Worm (Caenorhabditis elegans): ENCODE data around the gene Y51H4A.935.
A peak's percentile ranks its signal among the peaks of the same experiment; 100 is the strongest.

The Y51H4A.935 gene

ce11 chrIV:16540540-16540939 lies 33.5 kb upstream of the Y51H4A.935 start:
- TF ChIP-seq tbx-9 (tag; optimal IDR thresholded peaks at IDR 0.05; ENCODE audit: borderline replicate concordance) (no peak), sdz-38 (tag; optimal IDR thresholded peaks at IDR 0.05) (no peak), F49E8.2 (tag; optimal IDR thresholded peaks at IDR 0.05; ENCODE audit: insufficient read depth) (no peak), efl-1 (GFP tag; optimal IDR thresholded peaks at IDR 0.05) (no peak), lin-35 (GFP tag; optimal IDR thresholded peaks at IDR 0.05) (no peak), die-1 (tag; optimal IDR thresholded peaks at IDR 0.05) (no peak), lsl-1 (GFP tag; optimal IDR thresholded peaks at IDR 0.05) (no peak), dpl-1 (GFP tag; optimal IDR thresholded peaks at IDR 0.05) (no peak), Y95B8A.8 (GFP tag; IDR thresholded peaks at IDR 0.05) (no peak), tbp1 (GFP tag; optimal IDR thresholded peaks at IDR 0.05) (no peak), attf-3 (GFP tag; conservative IDR thresholded peaks at IDR 0.05) (no peak), ztf-6 (GFP tag; IDR thresholded peaks at IDR 0.05) (no peak), bed-2 (GFP tag; IDR thresholded peaks at IDR 0.05) (no peak)

DNA sequence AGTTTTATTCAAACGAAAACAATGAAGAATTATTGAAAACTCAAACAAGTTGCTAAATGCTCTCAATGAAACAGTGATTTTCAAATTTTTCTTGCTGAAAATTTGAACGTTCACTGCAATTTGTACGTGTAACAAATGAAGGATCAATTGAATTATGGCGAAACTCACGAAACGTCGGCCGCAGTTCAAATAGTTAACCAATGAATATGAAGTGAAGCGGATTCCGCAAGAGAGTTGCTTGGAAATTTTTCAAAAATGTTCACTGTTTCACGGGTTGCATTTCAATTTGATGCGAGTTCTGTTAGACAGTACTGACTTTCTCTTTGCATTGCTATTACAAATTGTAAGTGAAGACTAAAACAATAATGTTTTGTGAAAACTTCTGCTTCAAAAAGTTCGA lies 27.9 kb upstream of the Y51H4A.935 start:
- TF ChIP-seq snpc-4 (GFP tag; optimal IDR thresholded peaks at IDR 0.05) (no peak), snpc-4 (tag; optimal IDR thresholded peaks at IDR 0.05) (peak in 3 of 4 experiments; percentile 50 to 72 (median 72)), ceh-91 (GFP tag; IDR thresholded peaks at IDR 0.05) (no peak)

ce11 chrIV:16533361-16533760 lies 26.3 kb upstream of the Y51H4A.935 start, which contains the start of gene Y51H4A.6:
Gene Y51H4A.6 (plus strand): TSS chrIV:16533661.
- TF ChIP-seq tlf-1 (GFP tag; optimal IDR thresholded peaks at IDR 0.05) (no peak), snpc-1.3 (tag; optimal IDR thresholded peaks at IDR 0.05; ENCODE audit: insufficient read depth) (no peak), unc-62 (GFP tag; optimal IDR thresholded peaks at IDR 0.05) (no peak), D2030.7 (GFP tag; IDR thresholded peaks at IDR 0.05) (no peak), mel-28 (tag; optimal IDR thresholded peaks at IDR 0.05; ENCODE audit: borderline replicate concordance) (no peak), snpc-3.4 (tag; optimal IDR thresholded peaks at IDR 0.05) (no peak), ceh-40 (GFP tag; IDR thresholded peaks at IDR 0.05) (no peak), rec-8 (tag; optimal IDR thresholded peaks at IDR 0.05) (no peak)

- TF ChIP-seq nfya-2 (GFP tag; IDR thresholded peaks at IDR 0.05) (no peak), F49E8.2 (tag; optimal IDR thresholded peaks at IDR 0.05; ENCODE audit: insufficient read depth) (no peak), C06A6.2 (GFP tag; conservative IDR thresholded peaks at IDR 0.05) (no peak), F23B12.7 (tag; optimal IDR thresholded peaks at IDR 0.05; ENCODE audit: insufficient read depth) (no peak), lsl-1 (GFP tag; optimal IDR thresholded peaks at IDR 0.05) (no peak), hsf-1 (GFP tag; IDR thresholded peaks at IDR 0.05) (no peak), gei-17 (GFP tag; optimal IDR thresholded peaks at IDR 0.05) (no peak), F37B4.10 (GFP tag; IDR thresholded peaks at IDR 0.05) (no peak), ztf-3 (GFP tag; optimal IDR thresholded peaks at IDR 0.05) (no peak), rpc-1 (optimal IDR thresholded peaks at IDR 0.05) (no peak), rpc-1 (tag; optimal IDR thresholded peaks at IDR 0.05) (no peak), nhr-179 (tag; optimal IDR thresholded peaks at IDR 0.05) (no peak)
Observed at ce11 chrIV:16528375-16528774, 21.3 kb upstream of the Y51H4A.935 start, which contains the start of gene Y51H4A.937. Gene Y51H4A.937 (plus strand): TSS chrIV:16528675.

Data from whole organism, young adult.